Worm (Caenorhabditis elegans): Measurements from ENCODE around the gene F55H2.8.

- TF ChIP-seq mdl-1 (tag; optimal IDR thresholded peaks at IDR 0.05) (no peak), nhr-28 (tag; optimal IDR thresholded peaks at IDR 0.05) (no peak), ztf-11 (tag; optimal IDR thresholded peaks at IDR 0.05) (no peak)
These were observed 22.7 kb upstream of the F55H2.8 start, which contains the start of the genes dars-1 and ctr-9 for ce11 chrIII:9490783-9491547.

All from whole organism, L3 larva.